Fruit fly (Drosophila melanogaster): Measurements from ENCODE around the gene ng3.

The ng3 gene

dm6 chrX:3255569-3256309 lies 13.9 kb upstream of the ng3 start (continued):
- TF ChIP-seq tna (GFP tag; IDR thresholded peaks at IDR 0.05; ENCODE audit: partially characterized antibody) (no peak), NfI (GFP tag; optimal IDR thresholded peaks at IDR 0.05) (peak; percentile 95), CG12219 (GFP tag; optimal IDR thresholded peaks at IDR 0.05) (peak; percentile 81), CG7556 (GFP tag; optimal IDR thresholded peaks at IDR 0.05) (peak; percentile 99), Adf1 (GFP tag; IDR thresholded peaks at IDR 0.05) (peak; percentile 76), CG10274 (GFP tag; optimal IDR thresholded peaks at IDR 0.05) (peak; percentile 87), pnt (GFP tag; optimal IDR thresholded peaks at IDR 0.05) (peak; percentile 71), CG18599 (GFP tag; optimal IDR thresholded peaks at IDR 0.05) (peak; percentile 98), Side (GFP tag; optimal IDR thresholded peaks at IDR 0.05) (peak; percentile 81), Xbp1 (GFP tag; optimal IDR thresholded peaks at IDR 0.05) (peak; percentile 95), Atf6 (GFP tag; IDR thresholded peaks at IDR 0.05) (peak; percentile 96), twi (tag; optimal IDR thresholded peaks at IDR 0.05) (no peak), toy (GFP tag; IDR thresholded peaks at IDR 0.05) (peak; percentile 73), CG31365 (tag; optimal IDR thresholded peaks at IDR 0.05) (peak; percentile 58), oc (tag; optimal IDR thresholded peaks at IDR 0.05) (peak; percentile 90), CG17328 (GFP tag; IDR thresholded peaks at IDR 0.05) (peak; percentile 81), CG10147 (GFP tag; optimal IDR thresholded peaks at IDR 0.05) (peak; percentile 96), CG8359 (GFP tag; optimal IDR thresholded peaks at IDR 0.05; ENCODE audit: borderline replicate concordance) (peak; percentile 83), mld (GFP tag; IDR thresholded peaks at IDR 0.05; ENCODE audit: partially characterized antibody) (no peak), CG2889 (GFP tag; IDR thresholded peaks at IDR 0.05) (peak; percentile 90), CG14965 (GFP tag; optimal IDR thresholded peaks at IDR 0.05; ENCODE audit: borderline replicate concordance) (peak; percentile 51), CG4424 (GFP tag; optimal IDR thresholded peaks at IDR 0.05) (peak; percentile 97), D19A (tag; optimal IDR thresholded peaks at IDR 0.05) (peak; percentile 84), caup (GFP tag; optimal IDR thresholded peaks at IDR 0.05; ENCODE audit: severe bottlenecking) (peak; percentile 96), CG10366 (GFP tag; IDR thresholded peaks at IDR 0.05) (peak; percentile 89), dm (GFP tag; optimal IDR thresholded peaks at IDR 0.05) (peak; percentile 87), Sox100B (GFP tag; optimal IDR thresholded peaks at IDR 0.05) (peak; percentile 99), CG6272 (GFP tag; IDR thresholded peaks at IDR 0.05) (peak; percentile 88), CG6791 (GFP tag; IDR thresholded peaks at IDR 0.05; ENCODE audit: partially characterized antibody) (0 out of 3 replicates have a peak, but pooled peaks have one; percentile 27), CG7786 (GFP tag; optimal IDR thresholded peaks at IDR 0.05) (peak; percentile 95), nerfin-2 (GFP tag; IDR thresholded peaks at IDR 0.05; ENCODE audit: partially characterized antibody) (no peak), fd3F (GFP tag; optimal IDR thresholded peaks at IDR 0.05) (peak; percentile 94), gem (tag; optimal IDR thresholded peaks at IDR 0.05) (peak; percentile 98), Dref (GFP tag; IDR thresholded peaks at IDR 0.05) (no peak), CG4404 (GFP tag; IDR thresholded peaks at IDR 0.05) (peak; percentile 81), ara (GFP tag; IDR thresholded peaks at IDR 0.05) (peak; percentile 77), Oli (tag; optimal IDR thresholded peaks at IDR 0.05) (peak; percentile 98), grau (tag; optimal IDR thresholded peaks at IDR 0.05) (peak; percentile 93), CoRest (tag; optimal IDR thresholded peaks at IDR 0.05) (peak; percentile 97), CG9609 (GFP tag; optimal IDR thresholded peaks at IDR 0.05) (peak; percentile 94), cg (GFP tag; optimal IDR thresholded peaks at IDR 0.05) (no peak), CG32767 (GFP tag; IDR thresholded peaks at IDR 0.05) (peak; percentile 94), CG34224 (GFP tag; IDR thresholded peaks at IDR 0.05; ENCODE audit: partially characterized antibody) (no peak), CG6654 (GFP tag; optimal IDR thresholded peaks at IDR 0.05) (peak; percentile 90), sens (GFP tag) (peak; percentile 98), CG18262 (tag; optimal IDR thresholded peaks at IDR 0.05) (peak; percentile 90), so (GFP tag; IDR thresholded peaks at IDR 0.05) (peak; percentile 93), emc (GFP tag; optimal IDR thresholded peaks at IDR 0.05) (peak; percentile 93), onecut (GFP tag; IDR thresholded peaks at IDR 0.05) (peak; percentile 84)
